Worm (Caenorhabditis elegans): ENCODE measurements around the gene EEED8.12.

EEED8.12 gene

DNA sequence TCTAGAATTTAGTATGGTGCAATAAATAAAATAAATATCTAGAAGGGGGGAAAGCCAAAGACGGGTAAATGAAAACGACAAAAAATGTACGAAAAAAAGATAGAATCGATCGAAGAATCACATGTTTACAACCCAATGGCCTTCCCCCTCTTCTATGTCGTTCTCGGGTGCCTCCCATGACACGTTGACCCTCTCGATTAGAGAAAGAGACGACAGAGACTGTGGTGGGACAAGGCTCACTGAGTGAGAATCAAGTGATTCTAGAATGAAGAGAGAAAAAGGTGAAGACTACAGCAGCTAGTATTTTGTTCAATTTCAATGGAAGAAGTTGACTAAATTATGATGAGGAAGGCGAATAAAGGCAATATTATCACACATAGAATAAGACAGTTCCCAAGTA lies 17.2 kb upstream of the EEED8.12 start (continued):
- TF ChIP-seq atf-7 (tag; optimal IDR thresholded peaks at IDR 0.05) (peak; percentile 47), egl-44 (GFP tag; IDR thresholded peaks at IDR 0.05) (no peak), ceh-79 (tag; optimal IDR thresholded peaks at IDR 0.05) (no peak), F10E7.11 (tag; optimal IDR thresholded peaks at IDR 0.05) (no peak), him-1 (tag; optimal IDR thresholded peaks at IDR 0.05) (no peak), lin-40 (tag; optimal IDR thresholded peaks at IDR 0.05) (peak; percentile 15), repo-1 (tag; optimal IDR thresholded peaks at IDR 0.05) (no peak), efl-1 (GFP tag; optimal IDR thresholded peaks at IDR 0.05) (no peak), snpc-3.4 (tag; optimal IDR thresholded peaks at IDR 0.05) (no peak), ztf-6 (GFP tag; IDR thresholded peaks at IDR 0.05) (no peak), F49E8.2 (tag; optimal IDR thresholded peaks at IDR 0.05; ENCODE audit: insufficient read depth) (no peak), lag-1 (GFP tag; IDR thresholded peaks at IDR 0.05) (no peak), mxl-1 (tag; optimal IDR thresholded peaks at IDR 0.05) (no peak), lir-1 (GFP tag; conservative IDR thresholded peaks at IDR 0.05) (no peak), B0019.2 (GFP tag; conservative IDR thresholded peaks at IDR 0.05) (no peak), snpc-1.3 (tag; optimal IDR thresholded peaks at IDR 0.05; ENCODE audit: insufficient read depth) (no peak), F57C9.4 (tag; optimal IDR thresholded peaks at IDR 0.05) (no peak), akir-1 (GFP tag; optimal IDR thresholded peaks at IDR 0.05) (no peak), lin-26 (GFP tag; IDR thresholded peaks at IDR 0.05) (peak; percentile 62; the same call in 1 of the 2 replicates), tlf-1 (GFP tag; optimal IDR thresholded peaks at IDR 0.05) (no peak), nhr-80 (tag; optimal IDR thresholded peaks at IDR 0.05) (peak; percentile 57), rcor-1 (GFP tag; IDR thresholded peaks at IDR 0.05) (0 out of 2 replicates have a peak, but pooled peaks have one; percentile 47), K12H6.12 (tag; optimal IDR thresholded peaks at IDR 0.05) (peak; percentile 38), hsf-1 (GFP tag; IDR thresholded peaks at IDR 0.05) (no peak), F33H1.4 (GFP tag; IDR thresholded peaks at IDR 0.05) (no peak), F55B11.4 (tag; optimal IDR thresholded peaks at IDR 0.05; ENCODE audit: borderline replicate concordance, insufficient read depth) (no peak), attf-3 (GFP tag; conservative IDR thresholded peaks at IDR 0.05) (no peak), lsl-1 (GFP tag; optimal IDR thresholded peaks at IDR 0.05) (no peak), rec-8 (tag; optimal IDR thresholded peaks at IDR 0.05) (no peak), let-607 (tag; optimal IDR thresholded peaks at IDR 0.05) (peak in 1 of 2 experiments; percentile 32), hlh-26 (GFP tag; conservative IDR thresholded peaks at IDR 0.05) (no peak), F23B12.7 (tag; optimal IDR thresholded peaks at IDR 0.05; ENCODE audit: insufficient read depth) (no peak), zim-3 (tag; optimal IDR thresholded peaks at IDR 0.05) (no peak), unc-62 (GFP tag; optimal IDR thresholded peaks at IDR 0.05) (peak; percentile 43), C06A6.2 (GFP tag; conservative IDR thresholded peaks at IDR 0.05) (peak; percentile 26; the same call in 1 of the 2 replicates), hrde-1 (tag; optimal IDR thresholded peaks at IDR 0.05; ENCODE audit: borderline replicate concordance) (no peak), mcd-1 (GFP tag; IDR thresholded peaks at IDR 0.05) (peak; percentile 51), nhr-90 (tag; optimal IDR thresholded peaks at IDR 0.05) (no peak), F52B5.7 (tag; optimal IDR thresholded peaks at IDR 0.05) (no peak), ceh-40 (GFP tag; IDR thresholded peaks at IDR 0.05) (no peak), nfya-2 (GFP tag; IDR thresholded peaks at IDR 0.05) (no peak), pbrm-1 (GFP tag; IDR thresholded peaks at IDR 0.05) (no peak), madf-10 (tag; optimal IDR thresholded peaks at IDR 0.05) (peak; percentile 32), xnd-1 (tag; optimal IDR thresholded peaks at IDR 0.05) (no peak), gei-17 (GFP tag; optimal IDR thresholded peaks at IDR 0.05) (no peak), dox-1 (GFP tag; IDR thresholded peaks at IDR 0.05) (peak; percentile 65), hmg-1.2 (GFP tag; IDR thresholded peaks at IDR 0.05) (no peak; the same call in 1 of the 2 replicates), Y79H2A.3 (GFP tag; conservative IDR thresholded peaks at IDR 0.05) (no peak)
